Worm (Caenorhabditis elegans) whole organism, early embryonic: ENCODE data around the gene F37C12.18.

Experiments used
- B0310.2 ChIP-seq: sonication (generic microtip); optimal IDR thresholded peaks from 2 replicates; lab custom pipeline; 2016; ENCODE audit warnings: mild to moderate bottlenecking, missing genetic modification characterization, missing compliant biosample characterization
- F13C5.2 ChIP-seq: sonication (generic microtip); optimal IDR thresholded peaks from 2 replicates; lab custom pipeline; 2017; ENCODE audit warnings: mild to moderate bottlenecking, missing genetic modification characterization, inconsistent platforms, missing compliant biosample characterization
- aly-1 ChIP-seq: sonication (generic microtip); optimal IDR thresholded peaks from 2 replicates; lab custom pipeline; 2016; ENCODE audit warnings: missing genetic modification characterization, missing compliant biosample characterization
- ama-1 ChIP-seq: fragments of 150-350 bp; optimal IDR thresholded peaks from 2 replicates; lab custom pipeline; 2014
- ceh-13 ChIP-seq: fragments of 200-800 bp; sonication (Bioruptor generic); optimal IDR thresholded peaks from 2 replicates; lab custom pipeline; 2018; ENCODE audit warnings: mild to moderate bottlenecking, missing genetic modification characterization, missing compliant biosample characterization
- ceh-36 ChIP-seq: sonication (generic microtip); optimal IDR thresholded peaks from 2 replicates; lab custom pipeline; 2016; ENCODE audit warnings: missing genetic modification characterization, inconsistent platforms, missing compliant biosample characterization
- ets-7 ChIP-seq: sonication (generic microtip); optimal IDR thresholded peaks from 2 replicates; lab custom pipeline; 2016; ENCODE audit warnings: missing genotype, missing genetic modification characterization, missing compliant biosample characterization
- flt-1 ChIP-seq: fragments of 200-800 bp; sonication (Bioruptor generic); IDR thresholded peaks from 2 replicates; pipeline ENCODE4 v1.3.6; 2022; ENCODE audit warnings: missing genetic modification characterization, missing compliant biosample characterization
- hmbx-1 ChIP-seq: sonication (generic microtip); optimal IDR thresholded peaks from 2 replicates; lab custom pipeline; 2016; ENCODE audit warnings: mild to moderate bottlenecking, missing genetic modification characterization, missing compliant biosample characterization
- hmg-4 ChIP-seq: fragments of 200-800 bp; sonication (Bioruptor generic); optimal IDR thresholded peaks from 2 replicates; lab custom pipeline; 2018; ENCODE audit warnings: mild to moderate bottlenecking, missing genetic modification characterization, missing compliant biosample characterization
- hnd-1 ChIP-seq: sonication (generic microtip); optimal IDR thresholded peaks from 2 replicates; lab custom pipeline; 2016; ENCODE audit warnings: missing genetic modification characterization, missing compliant biosample characterization
- pes-1 ChIP-seq: fragments of 200-800 bp; sonication (Bioruptor generic); IDR thresholded peaks from 2 replicates; pipeline ENCODE4 v1.3.6; 2022; ENCODE audit warnings: missing genetic modification reagents, missing genetic modification characterization, missing compliant biosample characterization
- scrt-1 ChIP-seq: fragments of 200-800 bp; sonication (Bioruptor generic); IDR thresholded peaks from 2 replicates; pipeline ENCODE4 v1.3.6; 2022; ENCODE audit warnings: missing genetic modification characterization, missing compliant biosample characterization
- sea-1 ChIP-seq: fragments of 200-800 bp; sonication (Bioruptor generic); conservative IDR thresholded peaks from 2 replicates; pipeline ENCODE4 v1.3.6; 2022; ENCODE audit warnings: missing genetic modification characterization, missing compliant biosample characterization
- tbx-11 ChIP-seq: fragments of 200-800 bp; sonication (Bioruptor generic); IDR thresholded peaks from 2 replicates; pipeline ENCODE4 v1.3.6; 2022; ENCODE audit warnings: missing genetic modification characterization, missing compliant biosample characterization
- tbx-37 ChIP-seq: fragments of 200-800 bp; sonication (Bioruptor generic); conservative IDR thresholded peaks from 2 replicates; pipeline ENCODE4 v1.3.6; 2022; ENCODE audit warnings: missing genetic modification reagents, missing genetic modification characterization, missing compliant biosample characterization
- tra-4 ChIP-seq: sonication (generic microtip); optimal IDR thresholded peaks from 2 replicates; lab custom pipeline; 2017; ENCODE audit warnings: missing genetic modification characterization, missing compliant biosample characterization

F37C12.18 gene

ce11 chrIII:7167568-7167937 is 27.7 kb downstream of the F37C12.18 start, which contains the start of gene acs-4:
Gene acs-4 (plus strand): TSS chrIII:7167838.
- TF ChIP-seq tra-4 (tag; lab: Kevin White, UChicago) = no peak
- TF ChIP-seq hmg-4 (GFP tag; lab: Kevin White, UChicago) = no peak
- no peak for TF ChIP-seq tbx-37 (GFP tag; lab: Robert Waterston, UW)
- no peak for TF ChIP-seq aly-1
- no peak for TF ChIP-seq pes-1 (GFP tag; lab: Robert Waterston, UW)

ce11 chrIII:7166664-7167567 is 28.3 kb downstream of the F37C12.18 start:
- TF ChIP-seq tbx-37 (GFP tag; lab: Robert Waterston, UW) = no peak
- no peak for TF ChIP-seq ceh-36 (tag; lab: Kevin White, UChicago)
- no peak for TF ChIP-seq hnd-1
- TF ChIP-seq B0310.2 = no peak
- TF ChIP-seq sea-1 (GFP tag; lab: Robert Waterston, UW) = no peak
- TF ChIP-seq aly-1 = no peak
- no peak for TF ChIP-seq tbx-11 (GFP tag; lab: Robert Waterston, UW)
- no peak for TF ChIP-seq scrt-1 (GFP tag; lab: Robert Waterston, UW)
- TF ChIP-seq tra-4 (tag; lab: Kevin White, UChicago) = no peak
- TF ChIP-seq hmbx-1 (tag; lab: Kevin White, UChicago) = no peak
- no peak for TF ChIP-seq ets-7
- no peak for TF ChIP-seq ceh-13 (GFP tag; lab: Kevin White, UChicago)
- TF ChIP-seq hmg-4 (GFP tag; lab: Kevin White, UChicago) = no peak
- TF ChIP-seq ama-1 (lab: Kevin White, UChicago) = no peak
- TF ChIP-seq flt-1 = no peak
- no peak for TF ChIP-seq pes-1 (GFP tag; lab: Robert Waterston, UW)
- TF ChIP-seq F13C5.2 (tag; lab: Kevin White, UChicago) = no peak

DNA sequence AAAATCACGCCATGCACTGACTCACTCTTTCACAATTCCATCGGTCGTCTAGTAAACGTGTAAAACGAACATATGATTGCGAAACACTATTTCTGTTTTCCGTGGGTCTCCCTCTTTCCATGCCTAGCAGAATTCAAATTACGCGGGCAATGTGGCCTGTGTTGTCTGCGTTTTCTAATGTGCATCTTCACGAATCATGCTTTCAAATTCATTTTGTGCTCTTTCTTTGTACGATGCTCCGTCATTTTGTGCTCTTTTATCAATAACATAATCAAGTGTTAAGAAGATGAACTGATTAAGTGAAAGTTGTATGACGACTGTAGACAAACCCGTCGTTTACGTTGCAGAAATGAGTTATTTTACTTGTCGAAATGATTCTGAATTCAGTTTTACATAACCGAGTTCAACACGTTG is 29.4 kb downstream of the F37C12.18 start:
- TF ChIP-seq hmbx-1 (tag; lab: Kevin White, UChicago) (no peak), tra-4 (tag; lab: Kevin White, UChicago) (no peak), sea-1 (GFP tag; lab: Robert Waterston, UW) (no peak), flt-1 (no peak)

- TF ChIP-seq flt-1 = no peak
- TF ChIP-seq B0310.2 = no peak
- TF ChIP-seq ama-1 (lab: Kevin White, UChicago) = no peak
- no peak for TF ChIP-seq tra-4 (tag; lab: Kevin White, UChicago)
- TF ChIP-seq hnd-1 = no peak
Observed at ce11 chrIII:7165276-7165675, 29.9 kb downstream of the F37C12.18 start.

DNA sequence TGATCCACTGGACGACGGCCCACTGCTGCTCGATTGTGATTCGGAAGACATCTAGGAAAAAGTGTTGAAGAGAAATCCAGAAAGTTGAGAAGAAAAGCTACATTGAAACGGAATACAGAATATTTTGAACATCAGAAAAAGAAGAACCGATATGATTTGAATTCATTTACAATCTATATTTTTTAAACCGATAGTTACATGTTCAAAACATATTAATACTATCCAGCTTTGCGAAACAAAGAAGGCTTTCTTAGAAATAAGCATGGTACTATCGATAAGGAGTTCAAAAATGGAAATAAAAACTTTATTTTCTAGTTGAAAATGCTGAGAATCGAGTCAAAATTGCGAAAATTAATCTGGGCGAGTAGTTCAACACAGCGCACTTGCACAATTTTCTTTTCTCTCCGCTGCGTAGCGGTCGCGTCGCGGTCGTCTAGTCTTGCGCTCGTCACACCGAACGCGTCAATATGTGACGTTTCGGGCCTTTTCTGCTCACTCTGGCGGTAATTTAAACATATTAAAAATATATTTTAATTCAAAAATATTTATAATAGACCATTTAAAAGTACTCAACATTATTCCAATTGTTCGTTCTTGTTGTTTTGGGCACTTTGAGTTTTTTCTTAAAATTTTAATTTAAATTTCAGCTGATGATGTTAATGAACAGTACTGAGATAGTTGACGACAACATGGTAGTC is 33.0 kb downstream of the F37C12.18 start, which contains the start of the genes syf-2 and K04G7.1:
Gene syf-2 (minus strand): TSS at position 51 of the 698 bp plus-strand sequence.
Gene K04G7.1 (plus strand): TSS at position 648 of the 698 bp plus-strand sequence.
- no peak for TF ChIP-seq hmbx-1 (tag; lab: Kevin White, UChicago)
- TF ChIP-seq hmg-4 (GFP tag; lab: Kevin White, UChicago) = peak; percentile 69
- peak; percentile 75 for TF ChIP-seq F13C5.2 (tag; lab: Kevin White, UChicago)
- no peak for TF ChIP-seq pes-1 (GFP tag; lab: Robert Waterston, UW)

DNA sequence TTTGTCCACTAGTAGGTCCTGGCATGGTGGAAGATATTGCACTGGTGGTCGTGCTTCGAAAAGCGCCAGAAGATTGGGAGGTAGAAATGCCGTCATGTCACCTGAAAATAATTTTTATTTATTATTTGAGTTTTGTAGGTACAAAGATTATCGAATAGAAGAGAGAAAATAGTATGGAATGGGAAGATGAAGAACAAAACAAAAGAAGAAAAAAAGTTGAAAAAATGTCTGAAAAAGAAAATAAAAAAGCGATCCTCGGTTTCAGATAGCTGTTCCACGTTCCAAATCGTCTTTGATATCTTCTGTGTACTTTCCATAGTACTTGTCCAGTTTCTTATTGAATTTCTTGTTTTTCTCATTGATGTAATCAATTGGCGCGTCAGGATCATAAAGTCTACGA is 34.2 kb downstream of the F37C12.18 start, which contains the start of gene rnp-7:
Gene rnp-7 (minus strand): TSS at position 101 of the 400 bp plus-strand sequence.
- no peak for TF ChIP-seq pes-1 (GFP tag; lab: Robert Waterston, UW)
- no peak for TF ChIP-seq hnd-1
- no peak for TF ChIP-seq ceh-36 (tag; lab: Kevin White, UChicago)
- TF ChIP-seq hmg-4 (GFP tag; lab: Kevin White, UChicago) = no peak
- TF ChIP-seq scrt-1 (GFP tag; lab: Robert Waterston, UW) = no peak
- no peak for TF ChIP-seq ama-1 (lab: Kevin White, UChicago)
- TF ChIP-seq B0310.2 = no peak
- TF ChIP-seq ets-7 = no peak
- no peak for TF ChIP-seq hmbx-1 (tag; lab: Kevin White, UChicago)

- no peak for TF ChIP-seq ets-7
- no peak for TF ChIP-seq hmbx-1 (tag; lab: Kevin White, UChicago)
- TF ChIP-seq scrt-1 (GFP tag; lab: Robert Waterston, UW) = no peak
- TF ChIP-seq hmg-4 (GFP tag; lab: Kevin White, UChicago) = no peak
- no peak for TF ChIP-seq sea-1 (GFP tag; lab: Robert Waterston, UW)
- TF ChIP-seq ceh-13 (GFP tag; lab: Kevin White, UChicago) = no peak
- no peak for TF ChIP-seq tra-4 (tag; lab: Kevin White, UChicago)
- TF ChIP-seq B0310.2 = no peak
- no peak for TF ChIP-seq pes-1 (GFP tag; lab: Robert Waterston, UW)
- no peak for TF ChIP-seq flt-1
- no peak for TF ChIP-seq hnd-1
- TF ChIP-seq ama-1 (lab: Kevin White, UChicago) = no peak
- no peak for TF ChIP-seq F13C5.2 (tag; lab: Kevin White, UChicago)
- TF ChIP-seq tbx-11 (GFP tag; lab: Robert Waterston, UW) = no peak
- no peak for TF ChIP-seq aly-1
- no peak for TF ChIP-seq ceh-36 (tag; lab: Kevin White, UChicago)
- no peak for TF ChIP-seq tbx-37 (GFP tag; lab: Robert Waterston, UW)
Observed at ce11 chrIII:7159246-7159645, 36.0 kb downstream of the F37C12.18 start.
